Worm (Caenorhabditis elegans): ENCODE data around the gene srt-44.
A peak's percentile ranks its signal among the peaks of the same experiment; 100 is the strongest.
"Not testable (repeated sequence)": the region's sequence is repeated elsewhere in the genome, so short reads cannot be mapped to it uniquely, and the experiment has no call there.

srt-44 gene

DNA sequence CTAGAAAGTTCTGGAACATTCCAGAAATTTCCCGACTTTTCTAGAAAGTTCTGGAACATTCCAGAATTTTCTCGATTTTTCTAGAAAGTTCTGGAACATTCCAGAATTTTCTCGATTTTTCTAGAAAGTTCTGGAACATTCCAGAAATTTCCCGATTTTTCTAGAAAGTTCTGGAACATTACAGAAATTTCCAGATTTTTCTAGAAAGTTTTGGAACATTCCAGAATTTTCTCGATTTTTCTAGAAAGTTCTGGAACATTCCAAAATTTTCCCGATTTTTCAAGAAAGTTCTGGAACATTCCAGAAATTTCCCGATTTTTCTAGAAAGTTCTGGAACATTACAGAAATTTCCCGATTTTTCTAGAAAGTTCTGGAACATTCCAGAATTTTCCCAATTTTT, 44.3 kb upstream of the srt-44 start (continued):
- TF ChIP-seq egl-18 (GFP tag; IDR thresholded peaks at IDR 0.05) (peak; percentile 94), aptf-3 (GFP tag; IDR thresholded peaks at IDR 0.05) (peak; percentile 99), ztf-6 (GFP tag; IDR thresholded peaks at IDR 0.05) (0 out of 2 replicates have a peak, but pooled peaks have one; percentile 70), tbp1 (GFP tag; optimal IDR thresholded peaks at IDR 0.05) (peak; percentile 62), gei-17 (GFP tag; optimal IDR thresholded peaks at IDR 0.05) (peak; percentile 61), attf-6 (GFP tag; IDR thresholded peaks at IDR 0.05) (peak; percentile 99), F39B2.1 (GFP tag; IDR thresholded peaks at IDR 0.05) (peak; percentile 95), rpc-1 (optimal IDR thresholded peaks at IDR 0.05) (peak; percentile 39), dox-1 (GFP tag; IDR thresholded peaks at IDR 0.05) (peak; percentile 100), lsl-1 (GFP tag; optimal IDR thresholded peaks at IDR 0.05) (peak; percentile 53), bed-2 (GFP tag; IDR thresholded peaks at IDR 0.05) (0 out of 2 replicates have a peak, but pooled peaks have one; percentile 44), nfya-2 (GFP tag; IDR thresholded peaks at IDR 0.05) (peak; percentile 84; the same call in 1 of the 2 replicates), ceh-58 (GFP tag; IDR thresholded peaks at IDR 0.05) (peak; percentile 93; the same call in 1 of the 2 replicates), mel-28 (tag; optimal IDR thresholded peaks at IDR 0.05; ENCODE audit: borderline replicate concordance) (peak; percentile 83), hmg-20 (GFP tag; IDR thresholded peaks at IDR 0.05) (0 out of 2 replicates have a peak, but pooled peaks have one; percentile 11), cebp-1 (GFP tag; IDR thresholded peaks at IDR 0.05) (peak; percentile 76), rcor-1 (GFP tag; IDR thresholded peaks at IDR 0.05) (peak; percentile 98), ztf-25 (GFP tag; IDR thresholded peaks at IDR 0.05) (peak; percentile 99), ceh-91 (GFP tag; IDR thresholded peaks at IDR 0.05) (peak; percentile 79), Y95B8A.8 (GFP tag; IDR thresholded peaks at IDR 0.05) (peak; percentile 98), C17E4.6 (GFP tag; IDR thresholded peaks at IDR 0.05) (peak; percentile 90)
- TF ChIP-seq rpc-1, cebp-1 (tag; optimal IDR thresholded peaks at IDR 0.05): not testable (repeated sequence)

DNA sequence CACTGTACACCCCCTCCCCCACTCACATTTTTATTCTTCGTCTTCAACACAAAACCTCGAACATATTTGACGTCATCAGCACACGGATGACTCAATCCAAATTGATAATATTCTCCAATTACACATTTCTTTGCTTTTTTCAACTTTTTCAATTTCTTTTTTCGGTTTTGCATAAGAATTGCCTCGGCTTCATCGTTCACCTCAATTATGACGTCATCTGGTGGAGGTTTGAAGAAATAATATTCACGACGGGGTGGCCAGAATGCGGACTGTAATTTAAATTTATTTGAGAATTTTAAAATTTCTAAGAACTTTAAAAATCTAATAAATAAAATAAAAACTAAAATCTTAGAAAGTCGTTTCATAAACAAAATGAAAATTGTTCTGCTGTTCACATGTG, 39.6 kb upstream of the srt-44 start:
- TF ChIP-seq Y53G8AR.9 (GFP tag; conservative IDR thresholded peaks at IDR 0.05) (no peak), snpc-4 (GFP tag; optimal IDR thresholded peaks at IDR 0.05) (no peak), snpc-4 (tag; optimal IDR thresholded peaks at IDR 0.05) (no peak), hmg-20 (GFP tag; IDR thresholded peaks at IDR 0.05) (no peak), pbrm-1 (GFP tag; IDR thresholded peaks at IDR 0.05) (no peak), nhr-27 (tag; optimal IDR thresholded peaks at IDR 0.05) (no peak)

DNA sequence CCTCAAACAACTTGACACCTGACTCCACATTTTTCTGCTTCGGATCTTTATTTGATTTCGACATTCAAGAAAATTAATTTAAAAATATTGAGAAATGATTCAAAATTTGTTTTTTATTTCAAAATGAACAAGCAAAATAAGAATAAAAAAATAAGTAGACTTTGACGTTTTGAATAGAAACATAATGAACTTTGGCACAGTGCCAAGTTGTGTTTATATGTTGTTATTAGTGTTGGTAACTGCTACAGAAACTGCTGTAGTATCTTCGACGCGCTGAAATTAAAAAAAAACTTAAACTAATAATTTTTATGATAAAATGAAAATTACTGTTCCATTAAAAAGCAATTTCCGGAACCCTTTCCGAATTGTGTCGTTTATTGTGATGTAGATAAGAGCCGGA, 37.8 kb upstream of the srt-44 start, which contains the start of gene Y41E3.18:
TSS of gene Y41E3.18 (minus strand) at position 101 of the 400 bp plus-strand sequence.
- TF ChIP-seq lin-40 (tag; optimal IDR thresholded peaks at IDR 0.05) (no peak), gei-17 (GFP tag; optimal IDR thresholded peaks at IDR 0.05) (no peak), lin-35 (GFP tag; optimal IDR thresholded peaks at IDR 0.05) (no peak), Y53F4B.3 (GFP tag; IDR thresholded peaks at IDR 0.05) (no peak), ztf-6 (GFP tag; IDR thresholded peaks at IDR 0.05) (no peak), C17E4.6 (GFP tag; IDR thresholded peaks at IDR 0.05) (no peak)

DNA sequence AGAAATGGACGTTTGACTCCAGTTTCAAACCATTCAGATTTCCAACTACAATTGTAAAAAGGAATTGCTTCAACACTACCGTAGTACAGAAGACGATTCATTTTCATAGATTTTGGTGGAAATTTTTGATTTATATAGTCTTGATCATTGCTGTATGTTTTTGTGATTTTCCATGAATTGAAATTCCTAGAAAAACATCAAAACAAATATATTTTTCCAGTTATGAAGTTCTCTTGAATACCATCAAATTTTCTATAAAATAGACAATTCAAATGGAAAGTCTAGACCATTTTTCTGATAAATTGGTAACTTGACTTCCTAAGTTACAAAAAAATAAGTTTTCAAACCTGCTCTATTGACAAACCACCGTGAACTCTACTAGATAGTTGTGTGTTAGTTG, 34.6 kb upstream of the srt-44 start, which contains the start of gene srt-48:
TSS of gene srt-48 (minus strand) at position 101 of the 400 bp plus-strand sequence.
- TF ChIP-seq akir-1 (GFP tag; optimal IDR thresholded peaks at IDR 0.05): no peak

DNA sequence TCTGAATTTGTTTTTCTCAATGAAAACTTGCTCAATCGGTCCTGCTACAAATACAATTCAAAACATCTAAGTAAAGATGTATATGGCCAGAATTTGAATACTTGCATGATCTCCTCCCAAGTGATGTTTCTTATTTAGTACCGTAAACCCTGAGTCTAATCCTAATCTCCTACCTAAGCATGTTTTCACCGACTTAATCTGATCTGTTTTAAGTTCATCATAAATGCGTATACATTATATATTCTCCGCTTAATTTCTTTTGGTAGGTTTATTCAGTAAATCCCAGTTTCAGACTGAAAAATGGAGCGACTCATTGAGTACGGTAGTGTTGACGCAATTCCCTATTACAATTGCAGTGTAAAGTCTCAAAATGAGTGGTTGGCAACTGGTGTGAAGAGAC, 29.0 kb upstream of the srt-44 start, which contains the start of gene srt-50:
TSS of gene srt-50 (plus strand) at position 301 of the 400 bp plus-strand sequence.
- TF ChIP-seq lin-35 (GFP tag; optimal IDR thresholded peaks at IDR 0.05) (no peak), snpc-1.1 (tag; optimal IDR thresholded peaks at IDR 0.05; ENCODE audit: insufficient read depth) (no peak), lin-40 (tag; optimal IDR thresholded peaks at IDR 0.05) (no peak), lsy-27 (tag; optimal IDR thresholded peaks at IDR 0.05; ENCODE audit: borderline replicate concordance, insufficient read depth) (no peak), B0336.3 (GFP tag; IDR thresholded peaks at IDR 0.05) (no peak), snpc-3.4 (tag; optimal IDR thresholded peaks at IDR 0.05) (no peak), F57C9.4 (tag; optimal IDR thresholded peaks at IDR 0.05) (no peak), ztf-22 (GFP tag; optimal IDR thresholded peaks at IDR 0.05) (no peak), aptf-3 (GFP tag; IDR thresholded peaks at IDR 0.05) (no peak), somi-1 (GFP tag; optimal IDR thresholded peaks at IDR 0.05) (no peak), B0261.1 (tag; optimal IDR thresholded peaks at IDR 0.05) (no peak), F10E7.11 (tag; optimal IDR thresholded peaks at IDR 0.05) (no peak), snpc-1.3 (tag; optimal IDR thresholded peaks at IDR 0.05; ENCODE audit: insufficient read depth) (no peak)

Data from whole organism, young adult.